Fruit fly (Drosophila melanogaster) whole organism, embryonic: ENCODE data around the gene cu.

Experiments used
- BEAF-32 ChIP-seq: fragments of 200-800 bp; sonication (Bioruptor generic); optimal IDR thresholded peaks from 3 replicates; lab custom pipeline; 2017; ENCODE audit warnings: missing biosample characterization, missing genetic modification characterization, mild to moderate bottlenecking, moderate library complexity, missing genetic modification reagents
- BtbVII ChIP-seq: fragments of 200-800 bp; sonication (Bioruptor generic); optimal IDR thresholded peaks from 3 replicates; lab custom pipeline; 2017; ENCODE audit warnings: missing biosample characterization, mild to moderate bottlenecking, missing genetic modification characterization
- CG1024 ChIP-seq: fragments of 200-800 bp; sonication (Bioruptor generic); IDR thresholded peaks from 2 replicates; pipeline ENCODE4 v1.3.6; 2022; ENCODE audit warnings: missing biosample characterization, missing genetic modification characterization
- CG10267 ChIP-seq: fragments of 200-800 bp; sonication (Bioruptor generic); optimal IDR thresholded peaks from 2 replicates; lab custom pipeline; 2018; ENCODE audit warnings: missing biosample characterization, mild to moderate bottlenecking, missing genetic modification characterization, moderate library complexity
- CG10274 ChIP-seq: fragments of 200-800 bp; sonication (Bioruptor generic); optimal IDR thresholded peaks from 3 replicates; lab custom pipeline; 2017; ENCODE audit warnings: missing biosample characterization, mild to moderate bottlenecking, missing genetic modification characterization
- CG11456 ChIP-seq: fragments of 200-800 bp; sonication (Bioruptor generic); IDR thresholded peaks from 3 replicates; pipeline ENCODE4 v1.3.6; 2022; ENCODE audit warnings: missing biosample characterization, missing genetic modification characterization
- CG12071 ChIP-seq: fragments of 200-800 bp; sonication (Bioruptor generic); optimal IDR thresholded peaks from 3 replicates; lab custom pipeline; 2018; ENCODE audit warnings: missing biosample characterization, mild to moderate bottlenecking, missing genetic modification characterization
- CG12236 ChIP-seq: fragments of 200-800 bp; sonication (Bioruptor generic); optimal IDR thresholded peaks from 2 replicates; lab custom pipeline; 2016; ENCODE audit warnings: missing biosample characterization, missing genetic modification characterization
- CG12659 ChIP-seq: fragments of 200-800 bp; sonication (Bioruptor generic); optimal IDR thresholded peaks from 3 replicates; lab custom pipeline; 2017; ENCODE audit warnings: mild to moderate bottlenecking, missing biosample characterization, missing genetic modification reagents, missing genetic modification characterization
- CG12769 ChIP-seq: fragments of 200-800 bp; sonication (Bioruptor generic); optimal IDR thresholded peaks from 2 replicates; lab custom pipeline; 2019; ENCODE audit warnings: missing biosample characterization, mild to moderate bottlenecking, missing genetic modification characterization, moderate library complexity
- CG14050 ChIP-seq: fragments of 200-800 bp; sonication (Bioruptor generic); IDR thresholded peaks from 3 replicates; pipeline ENCODE4 v1.3.6; 2022; ENCODE audit warnings: missing biosample characterization, missing genetic modification characterization
- CG14710 ChIP-seq: fragments of 200-800 bp; sonication (Bioruptor generic); optimal IDR thresholded peaks from 3 replicates; lab custom pipeline; 2019; ENCODE audit warnings: missing biosample characterization, mild to moderate bottlenecking, missing genetic modification characterization, moderate library complexity
- CG15696 ChIP-seq: fragments of 200-800 bp; sonication (Bioruptor generic); optimal IDR thresholded peaks from 2 replicates; lab custom pipeline; 2019; ENCODE audit warnings: missing biosample characterization, mild to moderate bottlenecking, missing genetic modification characterization, moderate library complexity
- CG17328 ChIP-seq: fragments of 200-800 bp; sonication (Bioruptor generic); IDR thresholded peaks from 2 replicates; pipeline ENCODE4 v1.3.6; 2022; ENCODE audit warnings: missing biosample characterization, missing genetic modification characterization
- CG17361 ChIP-seq: fragments of 200-800 bp; sonication (Bioruptor generic); IDR thresholded peaks from 3 replicates; pipeline ENCODE4 v1.3.6; 2022; ENCODE audit warnings: missing biosample characterization, missing genetic modification characterization
- CG2889 ChIP-seq: fragments of 200-800 bp; sonication (Bioruptor generic); IDR thresholded peaks from 3 replicates; pipeline ENCODE4 v1.3.6; 2022; ENCODE audit warnings: missing biosample characterization, missing genetic modification characterization
- CG3407 ChIP-seq: fragments of 200-800 bp; sonication (Bioruptor generic); optimal IDR thresholded peaks from 2 replicates; lab custom pipeline; 2018; ENCODE audit warnings: missing biosample characterization, mild to moderate bottlenecking, missing genetic modification characterization
- CG3847 ChIP-seq: fragments of 200-800 bp; sonication (Bioruptor generic); IDR thresholded peaks from 2 replicates; pipeline ENCODE4 v1.3.6; 2022; ENCODE audit warnings: missing biosample characterization, missing genetic modification characterization
- CG5245 ChIP-seq: fragments of 200-800 bp; sonication (Bioruptor generic); optimal IDR thresholded peaks from 3 replicates; lab custom pipeline; 2016; ENCODE audit warnings: missing biosample characterization, missing genetic modification characterization
- CG7271 ChIP-seq: fragments of 200-800 bp; sonication (Bioruptor generic); optimal IDR thresholded peaks from 2 replicates; lab custom pipeline; 2018; ENCODE audit warnings: missing biosample characterization, mild to moderate bottlenecking, missing genetic modification characterization, moderate library complexity
- CG7786 ChIP-seq: fragments of 200-800 bp; sonication (Bioruptor generic); optimal IDR thresholded peaks from 2 replicates; lab custom pipeline; 2016; ENCODE audit warnings: missing biosample characterization, missing genetic modification characterization
- CG8765 ChIP-seq: fragments of 200-800 bp; sonication (Bioruptor generic); IDR thresholded peaks from 2 replicates; pipeline ENCODE4 v1.3.6; 2022; ENCODE audit warnings: missing biosample characterization, missing genetic modification characterization
- CHES-1-like ChIP-seq: fragments of 200-800 bp; sonication (Bioruptor generic); optimal IDR thresholded peaks from 2 replicates; lab custom pipeline; 2016; ENCODE audit warnings: missing biosample characterization, missing genetic modification characterization
- Camta ChIP-seq: fragments of 200-800 bp; sonication (Bioruptor generic); optimal IDR thresholded peaks from 2 replicates; lab custom pipeline; 2016; ENCODE audit warnings: missing biosample characterization, missing genetic modification characterization
- Doc2 ChIP-seq: fragments of 200-800 bp; sonication (Bioruptor generic); IDR thresholded peaks from 2 replicates; pipeline ENCODE4 v1.3.6; 2022; ENCODE audit warnings: missing biosample characterization, missing genetic modification characterization
- Elba2 ChIP-seq: fragments of 200-800 bp; sonication (Bioruptor generic); optimal IDR thresholded peaks from 3 replicates; lab custom pipeline; 2016; ENCODE audit warnings: missing biosample characterization, missing genetic modification characterization
- HLHmδ ChIP-seq: fragments of 200-800 bp; sonication (Bioruptor generic); optimal IDR thresholded peaks from 2 replicates; lab custom pipeline; 2018; ENCODE audit warnings: missing biosample characterization, mild to moderate bottlenecking, missing genetic modification characterization, moderate library complexity
- Lim3 ChIP-seq: fragments of 200-800 bp; sonication (Bioruptor generic); IDR thresholded peaks from 2 replicates; pipeline ENCODE4 v1.3.6; 2022; ENCODE audit warnings: missing biosample characterization, missing genetic modification characterization
- MBD-R2 ChIP-seq: fragments of 200-800 bp; sonication (Bioruptor generic); IDR thresholded peaks from 2 replicates; pipeline ENCODE4 v1.3.6; 2022; ENCODE audit warnings: missing biosample characterization, missing genetic modification characterization
- Nf-YC ChIP-seq: fragments of 200-800 bp; optimal IDR thresholded peaks from 3 replicates; lab custom pipeline; 2019; ENCODE audit warnings: missing biosample characterization, mild to moderate bottlenecking, missing genetic modification characterization, moderate library complexity
- Sry-β ChIP-seq: fragments of 200-800 bp; sonication (Bioruptor generic); optimal IDR thresholded peaks from 2 replicates; lab custom pipeline; 2018; ENCODE audit warnings: missing biosample characterization, mild to moderate bottlenecking, missing genetic modification characterization, moderate library complexity
- Tbp ChIP-seq: fragments of >200 bp; optimal IDR thresholded peaks from 2 replicates; lab custom pipeline; 2018; ENCODE audit warnings: missing biosample characterization, missing genetic modification characterization
- abd-A ChIP-seq: fragments of 200-800 bp; sonication (Bioruptor generic); optimal IDR thresholded peaks from 3 replicates; lab custom pipeline; 2019; ENCODE audit warnings: missing biosample characterization, mild to moderate bottlenecking, missing genetic modification characterization, moderate library complexity
- aop ChIP-seq: fragments of 200-800 bp; sonication (Bioruptor generic); IDR thresholded peaks from 2 replicates; pipeline ENCODE4 v1.3.6; 2022; ENCODE audit warnings: missing biosample characterization, missing genetic modification characterization
- bbx ChIP-seq: fragments of 200-800 bp; sonication (Bioruptor generic); IDR thresholded peaks from 2 replicates; pipeline ENCODE4 v1.3.6; 2022; ENCODE audit warnings: missing biosample characterization, missing genetic modification characterization; ENCODE audit not compliant: partially characterized antibody
- br ChIP-seq: fragments of >200 bp; optimal IDR thresholded peaks from 2 replicates; lab custom pipeline; 2017
- cato ChIP-seq: fragments of 200-800 bp; sonication (Bioruptor generic); optimal IDR thresholded peaks from 2 replicates; lab custom pipeline; 2016; ENCODE audit warnings: missing biosample characterization, missing genetic modification characterization, borderline replicate concordance
- esg ChIP-seq: fragments of 200-800 bp; sonication (Bioruptor generic); conservative IDR thresholded peaks from 2 replicates; pipeline ENCODE4 v1.3.6; 2022; ENCODE audit warnings: missing biosample characterization, missing genetic modification characterization
- fd96Cb ChIP-seq: fragments of 200-800 bp; sonication (Bioruptor generic); optimal IDR thresholded peaks from 2 replicates; lab custom pipeline; 2018; ENCODE audit warnings: missing biosample characterization, mild to moderate bottlenecking, missing genetic modification characterization, moderate library complexity
- fru ChIP-seq: fragments of >200 bp; optimal IDR thresholded peaks from 2 replicates; lab custom pipeline; 2017
- hkb ChIP-seq, 2 experiments: fragments of 200-800 bp in 1 of 2; fragments of >200 bp in 1 of 2; sonication (Bioruptor generic) in 1 of 2; IDR thresholded peaks in 1 of 2; optimal IDR thresholded peaks in 1 of 2; 2 replicates each; pipeline versions ENCODE4 v1.3.6 to Lab custom; 2017 to 2022; ENCODE audit warnings: missing biosample characterization in 1 of 2, missing genetic modification characterization in 1 of 2
- inv ChIP-seq: fragments of 200-800 bp; sonication (Bioruptor generic); IDR thresholded peaks from 2 replicates; pipeline ENCODE4 v1.3.6; 2022; ENCODE audit warnings: missing biosample characterization, missing genetic modification characterization; ENCODE audit not compliant: partially characterized antibody
- lola ChIP-seq, 3 experiments: fragments of >200 bp in 2 of 3; fragments of 200-800 bp in 1 of 3; sonication (Bioruptor generic) in 1 of 3; optimal IDR thresholded peaks; 2 replicates each; lab custom pipeline; 2017 to 2019; ENCODE audit warnings: missing biosample characterization in 3 of 3, missing genetic modification characterization in 3 of 3, mild to moderate bottlenecking in 1 of 3, moderate library complexity in 1 of 3
- oc ChIP-seq: fragments of 200-800 bp; sonication (Bioruptor generic); optimal IDR thresholded peaks from 2 replicates; lab custom pipeline; 2018; ENCODE audit warnings: missing biosample characterization, mild to moderate bottlenecking, missing genetic modification characterization, moderate library complexity
- prd ChIP-seq, 3 experiments: fragments of >200 bp in 2 of 3; fragments of 200-800 bp in 1 of 3; sonication (Bioruptor generic) in 1 of 3; optimal IDR thresholded peaks in 2 of 3; IDR thresholded peaks in 1 of 3; 2 replicates in 2 of 3; 3 replicates in 1 of 3; pipeline versions ENCODE4 v1.3.6 to Lab custom; 2017 to 2022; ENCODE audit warnings: missing biosample characterization in 1 of 3, missing genetic modification characterization in 1 of 3
- psq ChIP-seq: fragments of 200-800 bp; sonication (Bioruptor generic); optimal IDR thresholded peaks from 2 replicates; lab custom pipeline; 2017; ENCODE audit warnings: missing biosample characterization, missing genetic modification characterization
- repo ChIP-seq: fragments of 200-800 bp; sonication (Bioruptor generic); optimal IDR thresholded peaks from 2 replicates; lab custom pipeline; 2016; ENCODE audit warnings: missing biosample characterization, missing genetic modification characterization
- usp ChIP-seq: fragments of >200 bp; optimal IDR thresholded peaks from 2 replicates; lab custom pipeline; 2017; ENCODE audit warnings: missing biosample characterization, missing genetic modification characterization
- zen ChIP-seq: fragments of 200-800 bp; sonication (Bioruptor generic); optimal IDR thresholded peaks from 3 replicates; lab custom pipeline; 2018; ENCODE audit warnings: missing biosample characterization, mild to moderate bottlenecking, missing genetic modification characterization, moderate library complexity

cu gene

DNA sequence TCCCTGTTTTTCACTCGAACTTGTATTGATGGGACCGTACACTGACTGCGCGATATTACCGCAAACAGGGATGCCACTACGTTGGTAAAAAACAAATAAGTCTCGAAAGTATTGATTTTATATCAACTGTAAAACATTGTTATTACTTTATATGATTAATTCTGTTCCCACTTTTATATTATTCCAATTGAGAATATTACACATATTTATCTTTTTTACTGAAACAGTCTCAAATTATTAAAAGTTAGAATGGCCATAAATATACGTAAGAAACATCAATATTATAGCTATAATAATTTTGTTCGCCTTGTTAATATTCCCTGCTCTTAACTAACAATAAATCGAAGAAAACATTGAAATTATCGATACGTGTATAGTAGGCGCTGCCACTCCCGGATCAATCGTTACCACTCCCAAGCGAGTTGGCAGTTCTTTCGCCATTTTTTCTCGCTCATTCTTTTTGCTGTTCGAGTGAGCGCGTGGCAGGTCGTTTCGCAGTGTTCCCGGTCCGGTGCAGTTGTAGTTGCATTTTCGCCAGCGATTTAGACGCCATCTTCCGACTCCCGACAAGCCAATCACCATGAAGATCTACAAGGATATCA is 12.5 kb downstream of the cu start, which contains the start of the genes SdhC and Tctp (continued):
- TF ChIP-seq lola (GFP tag; optimal IDR thresholded peaks at IDR 0.05; lab: Kevin White, UChicago) = peak in 1 of 3 experiments; percentile 59
- TF ChIP-seq CG1024 (GFP tag; lab: Robert Waterston, UW) = no peak
- TF ChIP-seq bbx = peak; percentile 56
- TF ChIP-seq CHES-1-like (GFP tag; lab: Kevin White, UChicago) = peak; percentile 10
- TF ChIP-seq CG15696 (tag; lab: Kevin White, UChicago) = peak; percentile 57
- TF ChIP-seq Tbp = no peak
- peak; percentile 23; the same call in 2 of the 3 replicates for TF ChIP-seq CG11456
- TF ChIP-seq CG7271 (tag; lab: Kevin White, UChicago) = peak; percentile 26
- 0 out of 2 replicates have a peak, but pooled peaks have one; percentile 25 for TF ChIP-seq MBD-R2 (GFP tag; lab: Robert Waterston, UW)
- TF ChIP-seq zen (tag; lab: Kevin White, UChicago) = peak; percentile 70
- peak; percentile 89 for TF ChIP-seq CG14710 (tag; lab: Kevin White, UChicago)
- no peak for TF ChIP-seq fru (lab: Kevin White, UChicago)
- TF ChIP-seq Camta (GFP tag; lab: Kevin White, UChicago) = peak; percentile 35
- no peak for TF ChIP-seq CG7786
- TF ChIP-seq CG12071 (GFP tag; lab: Kevin White, UChicago) = no peak
- no peak for TF ChIP-seq fd96Cb
- peak; percentile 28; the same call in 1 of the 2 replicates for TF ChIP-seq CG3847
- peak; percentile 83 for TF ChIP-seq CG12659
- TF ChIP-seq oc (tag; lab: Kevin White, UChicago) = no peak
- TF ChIP-seq Sry-β (GFP tag; lab: Kevin White, UChicago) = no peak
- no peak for TF ChIP-seq BtbVII (GFP tag; lab: Kevin White, UChicago)
- no peak for TF ChIP-seq psq (GFP tag; lab: Kevin White, UChicago)
- TF ChIP-seq cato = no peak
- no peak for TF ChIP-seq Lim3 (GFP tag; lab: Robert Waterston, UW)
- TF ChIP-seq CG10274 (GFP tag; lab: Kevin White, UChicago) = no peak
- peak; percentile 51 for TF ChIP-seq HLHmδ
- TF ChIP-seq abd-A (tag; lab: Kevin White, UChicago) = no peak
- no peak for TF ChIP-seq CG5245
- no peak for TF ChIP-seq repo (GFP tag; lab: Kevin White, UChicago)
- peak; percentile 66 for TF ChIP-seq CG12769 (tag; lab: Kevin White, UChicago)
- TF ChIP-seq inv = peak; percentile 25; the same call in 1 of the 2 replicates
- TF ChIP-seq CG10267 (tag; lab: Kevin White, UChicago) = peak; percentile 76
- no peak for TF ChIP-seq CG3407 (GFP tag; lab: Kevin White, UChicago)
- TF ChIP-seq Elba2 = peak; percentile 19
- peak; percentile 78 for TF ChIP-seq BEAF-32 (GFP tag; lab: Kevin White, UChicago)
- TF ChIP-seq aop = no peak
- no peak for TF ChIP-seq br (lab: Kevin White, UChicago)
- no peak for TF ChIP-seq Doc2
- no peak for TF ChIP-seq CG2889 (GFP tag; lab: Robert Waterston, UW)
- TF ChIP-seq CG12236 = no peak
- TF ChIP-seq esg (GFP tag; lab: Robert Waterston, UW) = no peak
- peak; percentile 70 for TF ChIP-seq Nf-YC
- no peak for TF ChIP-seq CG17328 (GFP tag; lab: Robert Waterston, UW)
- peak; percentile 79 for TF ChIP-seq CG17361 (GFP tag; lab: Robert Waterston, UW)
- no peak for TF ChIP-seq CG8765 (GFP tag; lab: Robert Waterston, UW)
- TF ChIP-seq usp = no peak
- TF ChIP-seq CG14050 (GFP tag; lab: Robert Waterston, UW) = no peak
- no peak for TF ChIP-seq prd (optimal IDR thresholded peaks at IDR 0.05; lab: Kevin White, UChicago)
- TF ChIP-seq prd (GFP tag; IDR thresholded peaks at IDR 0.05; lab: Robert Waterston, UW) = no peak
- peak; percentile 44 for TF ChIP-seq hkb (optimal IDR thresholded peaks at IDR 0.05; lab: Kevin White, UChicago)
- TF ChIP-seq hkb (GFP tag; IDR thresholded peaks at IDR 0.05; lab: Robert Waterston, UW) = 0 out of 2 replicates have a peak, but pooled peaks have one; percentile 7
